Fruit fly (Drosophila melanogaster) whole organism, embryonic: ENCODE data around the gene Pex11c.

Experiments used
- ATbp ChIP-seq: fragments of 200-800 bp; sonication (Bioruptor generic); optimal IDR thresholded peaks from 2 replicates; lab custom pipeline; 2017; ENCODE audit warnings: missing biosample characterization, mild to moderate bottlenecking, missing genetic modification characterization, missing genetic modification reagents
- CG10209 ChIP-seq: fragments of 200-800 bp; sonication (Bioruptor generic); optimal IDR thresholded peaks from 3 replicates; lab custom pipeline; 2017; ENCODE audit warnings: missing biosample characterization, mild to moderate bottlenecking, missing genetic modification characterization, missing genetic modification reagents
- CG10267 ChIP-seq: fragments of 200-800 bp; sonication (Bioruptor generic); optimal IDR thresholded peaks from 2 replicates; lab custom pipeline; 2018; ENCODE audit warnings: missing biosample characterization, mild to moderate bottlenecking, missing genetic modification characterization, moderate library complexity
- CG10979 ChIP-seq: fragments of 200-800 bp; sonication (Bioruptor generic); optimal IDR thresholded peaks from 2 replicates; lab custom pipeline; 2018; ENCODE audit warnings: missing biosample characterization, mild to moderate bottlenecking, missing genetic modification characterization, moderate library complexity
- CG12236 ChIP-seq: fragments of 200-800 bp; sonication (Bioruptor generic); optimal IDR thresholded peaks from 2 replicates; lab custom pipeline; 2016; ENCODE audit warnings: missing biosample characterization, missing genetic modification characterization
- CG13775 ChIP-seq: fragments of 200-800 bp; sonication (Bioruptor generic); optimal IDR thresholded peaks from 3 replicates; lab custom pipeline; 2017; ENCODE audit warnings: missing biosample characterization, mild to moderate bottlenecking, missing genetic modification characterization
- CG17361 ChIP-seq: fragments of 200-800 bp; sonication (Bioruptor generic); IDR thresholded peaks from 3 replicates; pipeline ENCODE4 v1.3.6; 2022; ENCODE audit warnings: missing biosample characterization, missing genetic modification characterization
- CG18262 ChIP-seq: fragments of 200-800 bp; optimal IDR thresholded peaks from 3 replicates; lab custom pipeline; 2019; ENCODE audit warnings: missing biosample characterization, mild to moderate bottlenecking, missing genetic modification characterization, moderate library complexity
- CG2199 ChIP-seq: fragments of 200-800 bp; sonication (Bioruptor generic); IDR thresholded peaks from 3 replicates; pipeline ENCODE4 v1.3.6; 2022; ENCODE audit warnings: missing biosample characterization, missing genetic modification characterization
- CG31441 ChIP-seq: fragments of 200-800 bp; sonication (Bioruptor generic); IDR thresholded peaks from 2 replicates; pipeline ENCODE4 v1.3.6; 2022; ENCODE audit warnings: missing biosample characterization, missing genetic modification characterization
- CG34224 ChIP-seq: fragments of 200-800 bp; sonication (Bioruptor generic); IDR thresholded peaks from 3 replicates; pipeline ENCODE4 v1.3.6; 2022; ENCODE audit warnings: missing biosample characterization, missing genetic modification characterization; ENCODE audit not compliant: partially characterized antibody
- CG3995 ChIP-seq: fragments of 200-800 bp; sonication (Bioruptor generic); optimal IDR thresholded peaks from 3 replicates; lab custom pipeline; 2016; ENCODE audit warnings: missing biosample characterization, missing genetic modification characterization
- CG4282 ChIP-seq: fragments of 200-800 bp; sonication (Bioruptor generic); optimal IDR thresholded peaks from 2 replicates; lab custom pipeline; 2016; ENCODE audit warnings: missing biosample characterization, missing genetic modification characterization
- CG4404 ChIP-seq: fragments of 200-800 bp; sonication (Bioruptor generic); IDR thresholded peaks from 2 replicates; pipeline ENCODE4 v1.3.6; 2022; ENCODE audit warnings: missing biosample characterization, missing genetic modification characterization
- CG8944 ChIP-seq: fragments of 200-800 bp; sonication (Bioruptor generic); optimal IDR thresholded peaks from 3 replicates; lab custom pipeline; 2016; ENCODE audit warnings: missing biosample characterization, missing genetic modification characterization
- CG9876 ChIP-seq: fragments of 200-800 bp; sonication (Bioruptor generic); optimal IDR thresholded peaks from 2 replicates; lab custom pipeline; 2016; ENCODE audit warnings: missing biosample characterization, missing genetic modification characterization
- Chrac-16 ChIP-seq: fragments of 200-800 bp; sonication (Bioruptor generic); optimal IDR thresholded peaks from 3 replicates; lab custom pipeline; 2016; ENCODE audit warnings: missing biosample characterization, missing genetic modification characterization
- Dip3 ChIP-seq: fragments of 200-800 bp; sonication (Bioruptor generic); optimal IDR thresholded peaks from 3 replicates; lab custom pipeline; 2016; ENCODE audit warnings: missing biosample characterization, missing genetic modification characterization
- Hsf ChIP-seq: fragments of 200-800 bp; sonication (Bioruptor generic); optimal IDR thresholded peaks from 3 replicates; lab custom pipeline; 2016; ENCODE audit warnings: missing biosample characterization, missing genetic modification characterization
- MBD-R2 ChIP-seq: fragments of 200-800 bp; sonication (Bioruptor generic); IDR thresholded peaks from 2 replicates; pipeline ENCODE4 v1.3.6; 2022; ENCODE audit warnings: missing biosample characterization, missing genetic modification characterization
- NC2β ChIP-seq: fragments of 200-800 bp; sonication (Bioruptor generic); optimal IDR thresholded peaks from 2 replicates; lab custom pipeline; 2016; ENCODE audit warnings: missing biosample characterization, missing genetic modification characterization
- Sox100B ChIP-seq: fragments of 200-800 bp; sonication (Bioruptor generic); optimal IDR thresholded peaks from 3 replicates; lab custom pipeline; 2018; ENCODE audit warnings: missing biosample characterization, mild to moderate bottlenecking, missing genetic modification characterization
- Xrp1 ChIP-seq: fragments of 200-800 bp; sonication (Bioruptor generic); IDR thresholded peaks from 2 replicates; pipeline ENCODE4 v1.3.6; 2022; ENCODE audit warnings: missing biosample characterization, missing genetic modification characterization
- ara ChIP-seq: fragments of 200-800 bp; sonication (Bioruptor generic); IDR thresholded peaks from 2 replicates; pipeline ENCODE4 v1.3.6; 2022; ENCODE audit warnings: missing biosample characterization, missing genetic modification characterization
- cas ChIP-seq: fragments of 200-800 bp; sonication (Bioruptor generic); IDR thresholded peaks from 2 replicates; pipeline ENCODE4 v1.3.6; 2022; ENCODE audit warnings: missing biosample characterization, missing genetic modification characterization
- chif ChIP-seq, 2 experiments: fragments of 200-800 bp; sonication (Bioruptor generic); optimal IDR thresholded peaks; 3 replicates each; lab custom pipeline; 2016; ENCODE audit warnings: missing biosample characterization in 2 of 2, missing genetic modification characterization in 2 of 2
- crol ChIP-seq: fragments of 200-800 bp; sonication (Bioruptor generic); IDR thresholded peaks from 2 replicates; pipeline ENCODE4 v1.3.6; 2022; ENCODE audit warnings: missing biosample characterization, missing genetic modification characterization
- fd96Cb ChIP-seq: fragments of 200-800 bp; sonication (Bioruptor generic); optimal IDR thresholded peaks from 2 replicates; lab custom pipeline; 2018; ENCODE audit warnings: missing biosample characterization, mild to moderate bottlenecking, missing genetic modification characterization, moderate library complexity
- ind ChIP-seq: fragments of 200-800 bp; sonication (Bioruptor generic); optimal IDR thresholded peaks from 3 replicates; lab custom pipeline; 2016; ENCODE audit warnings: missing biosample characterization, missing genetic modification characterization
- insv ChIP-seq, 2 experiments: fragments of 200-800 bp; sonication (Bioruptor generic); optimal IDR thresholded peaks; 3 replicates each; lab custom pipeline; 2016 to 2018; ENCODE audit warnings: missing biosample characterization in 2 of 2, missing genetic modification characterization in 2 of 2
- lilli ChIP-seq: fragments of 200-800 bp; sonication (Bioruptor generic); optimal IDR thresholded peaks from 3 replicates; lab custom pipeline; 2016; ENCODE audit warnings: missing biosample characterization, missing genetic modification characterization
- prd ChIP-seq, 3 experiments: fragments of >200 bp in 2 of 3; fragments of 200-800 bp in 1 of 3; sonication (Bioruptor generic) in 1 of 3; optimal IDR thresholded peaks in 2 of 3; IDR thresholded peaks in 1 of 3; 2 replicates in 2 of 3; 3 replicates in 1 of 3; pipeline versions ENCODE4 v1.3.6 to Lab custom; 2017 to 2022; ENCODE audit warnings: missing biosample characterization in 1 of 3, missing genetic modification characterization in 1 of 3
- psq ChIP-seq: fragments of 200-800 bp; sonication (Bioruptor generic); optimal IDR thresholded peaks from 2 replicates; lab custom pipeline; 2017; ENCODE audit warnings: missing biosample characterization, missing genetic modification characterization
- sob ChIP-seq: fragments of 200-800 bp; sonication (Bioruptor generic); IDR thresholded peaks from 2 replicates; pipeline ENCODE4 v1.3.6; 2022; ENCODE audit warnings: missing biosample characterization, missing genetic modification characterization
- tin ChIP-seq: fragments of 200-800 bp; sonication (Bioruptor generic); optimal IDR thresholded peaks from 3 replicates; lab custom pipeline; 2016; ENCODE audit warnings: missing biosample characterization, missing genetic modification characterization
- tll ChIP-seq, 2 experiments: fragments of 200-800 bp in 1 of 2; fragments of >200 bp in 1 of 2; sonication (Bioruptor generic) in 1 of 2; optimal IDR thresholded peaks; 2 replicates each; lab custom pipeline; 2017 to 2019; ENCODE audit warnings: missing biosample characterization in 2 of 2, missing genetic modification characterization in 2 of 2, mild to moderate bottlenecking in 1 of 2, moderate library complexity in 1 of 2
- tna ChIP-seq: fragments of 200-800 bp; sonication (Bioruptor generic); IDR thresholded peaks from 2 replicates; pipeline ENCODE4 v1.3.6; 2022; ENCODE audit warnings: missing biosample characterization, missing genetic modification characterization; ENCODE audit not compliant: partially characterized antibody
- trem ChIP-seq: fragments of 200-800 bp; optimal IDR thresholded peaks from 3 replicates; lab custom pipeline; 2019; ENCODE audit warnings: missing biosample characterization, mild to moderate bottlenecking, missing genetic modification characterization, moderate library complexity
- wek ChIP-seq: fragments of 200-800 bp; sonication (Bioruptor generic); optimal IDR thresholded peaks from 3 replicates; lab custom pipeline; 2018; ENCODE audit warnings: missing biosample characterization, mild to moderate bottlenecking, missing genetic modification characterization, moderate library complexity

The Pex11c gene

dm6 chr3R:23303297-23303696, 45.1 kb downstream of the Pex11c start (continued):
- peak; percentile 46 for TF ChIP-seq Chrac-16 (GFP tag; lab: Kevin White, UChicago)
- TF ChIP-seq ara (GFP tag; lab: Robert Waterston, UW), result peak; percentile 51; the same call in 1 of the 2 replicates
- TF ChIP-seq CG31441 (GFP tag; lab: Robert Waterston, UW), result peak; percentile 21; the same call in 1 of the 2 replicates
- TF ChIP-seq Dip3 (GFP tag; lab: Kevin White, UChicago), result no peak
- TF ChIP-seq tin, result peak; percentile 6
- peak; percentile 5 for TF ChIP-seq lilli (GFP tag; lab: Kevin White, UChicago)
- TF ChIP-seq psq, result no peak
- TF ChIP-seq chif (GFP tag; optimal IDR thresholded peaks at IDR 0.05; lab: Kevin White, UChicago), result peak in 1 of 2 experiments; percentile 46
- 0 out of 2 replicates have a peak, but pooled peaks have one; percentile 18 for TF ChIP-seq sob (GFP tag; lab: Robert Waterston, UW)
- TF ChIP-seq trem (tag; lab: Kevin White, UChicago), result peak; percentile 13
- TF ChIP-seq ATbp (GFP tag; lab: Kevin White, UChicago), result no peak
- peak; percentile 3 for TF ChIP-seq CG13775 (GFP tag; lab: Kevin White, UChicago)
- TF ChIP-seq CG4282, result no peak
- peak; percentile 12 for TF ChIP-seq CG10209 (GFP tag; lab: Kevin White, UChicago)
- TF ChIP-seq CG18262, result peak; percentile 70
- TF ChIP-seq CG17361, result 0 out of 3 replicates have a peak, but pooled peaks have one; percentile 40
- TF ChIP-seq tna (GFP tag; lab: Robert Waterston, UW), result no peak
- no peak for TF ChIP-seq Sox100B (GFP tag; lab: Kevin White, UChicago)
- TF ChIP-seq fd96Cb (tag; lab: Kevin White, UChicago), result peak; percentile 23
- peak in 1 of 2 experiments; percentile 19 for TF ChIP-seq tll (GFP tag; optimal IDR thresholded peaks at IDR 0.05; lab: Kevin White, UChicago)
- TF ChIP-seq wek (GFP tag; lab: Kevin White, UChicago), result no peak
- no peak for TF ChIP-seq MBD-R2
- TF ChIP-seq Hsf (GFP tag; lab: Kevin White, UChicago), result peak; percentile 21
- no peak for TF ChIP-seq CG9876 (GFP tag; lab: Kevin White, UChicago)
- TF ChIP-seq CG10267 (tag; lab: Kevin White, UChicago), result peak; percentile 50
- no peak for TF ChIP-seq prd (optimal IDR thresholded peaks at IDR 0.05; lab: Kevin White, UChicago)
- peak; percentile 77; the same call in 2 of the 3 replicates for TF ChIP-seq prd (GFP tag; IDR thresholded peaks at IDR 0.05; lab: Robert Waterston, UW)
- peak; percentile 63 for TF ChIP-seq CG4404
- TF ChIP-seq NC2β (GFP tag; lab: Kevin White, UChicago), result peak; percentile 44
- peak; percentile 79 for TF ChIP-seq Xrp1 (GFP tag; lab: Robert Waterston, UW)
- no peak for TF ChIP-seq CG3995

- TF ChIP-seq insv (GFP tag; optimal IDR thresholded peaks at IDR 0.05; lab: Kevin White, UChicago) (no peak), CG10979 (tag; lab: Kevin White, UChicago) (no peak), crol (GFP tag; lab: Robert Waterston, UW) (peak; percentile 78), CG34224 (GFP tag; lab: Robert Waterston, UW) (no peak), CG12236 (no peak), CG2199 (GFP tag; lab: Robert Waterston, UW) (0 out of 3 replicates have a peak, but pooled peaks have one; percentile 55), ind (GFP tag; lab: Kevin White, UChicago) (no peak), cas (GFP tag; lab: Robert Waterston, UW) (no peak), CG8944 (GFP tag; lab: Kevin White, UChicago) (no peak), Chrac-16 (GFP tag; lab: Kevin White, UChicago) (no peak)
These were observed 48.7 kb downstream of the Pex11c start for dm6 chr3R:23306828-23307227.
